Fruit fly (Drosophila melanogaster) whole organism, embryonic: ENCODE results near the gene CG13631.

ENCODE experiments used
- Antp ChIP-seq: fragments of 200-800 bp; sonication (Bioruptor generic); optimal IDR thresholded peaks from 3 replicates; lab custom pipeline; 2016; ENCODE audit warnings: missing biosample characterization, missing genetic modification characterization
- Atf6 ChIP-seq: fragments of 200-800 bp; sonication (Bioruptor generic); IDR thresholded peaks from 2 replicates; pipeline ENCODE4 v1.3.6; 2022; ENCODE audit warnings: missing biosample characterization, missing genetic modification characterization
- Awh ChIP-seq: fragments of 200-800 bp; sonication (Bioruptor generic); IDR thresholded peaks from 2 replicates; pipeline ENCODE4, ENCODE4 v1.3.6; 2022; ENCODE audit warnings: missing biosample characterization, missing genetic modification characterization
- Bgb ChIP-seq: fragments of 200-800 bp; sonication (Bioruptor generic); IDR thresholded peaks from 2 replicates; pipeline ENCODE4 v1.3.6; 2022; ENCODE audit warnings: missing biosample characterization, missing genetic modification characterization; ENCODE audit not compliant: partially characterized antibody
- Blimp-1 ChIP-seq: fragments of 200-800 bp; sonication (Bioruptor generic); optimal IDR thresholded peaks from 3 replicates; lab custom pipeline; 2018; ENCODE audit warnings: missing biosample characterization, missing genetic modification characterization, mild to moderate bottlenecking, moderate library complexity, missing genetic modification reagents
- CG10209 ChIP-seq: fragments of 200-800 bp; sonication (Bioruptor generic); optimal IDR thresholded peaks from 3 replicates; lab custom pipeline; 2017; ENCODE audit warnings: missing biosample characterization, mild to moderate bottlenecking, missing genetic modification characterization, missing genetic modification reagents
- CG1024 ChIP-seq: fragments of 200-800 bp; sonication (Bioruptor generic); IDR thresholded peaks from 2 replicates; pipeline ENCODE4 v1.3.6; 2022; ENCODE audit warnings: missing biosample characterization, missing genetic modification characterization
- CG10274 ChIP-seq: fragments of 200-800 bp; sonication (Bioruptor generic); optimal IDR thresholded peaks from 3 replicates; lab custom pipeline; 2017; ENCODE audit warnings: missing biosample characterization, mild to moderate bottlenecking, missing genetic modification characterization
- CG10462 ChIP-seq: fragments of 200-800 bp; sonication (Bioruptor generic); optimal IDR thresholded peaks from 2 replicates; lab custom pipeline; 2016; ENCODE audit warnings: missing biosample characterization, missing genetic modification characterization
- CG10979 ChIP-seq: fragments of 200-800 bp; sonication (Bioruptor generic); optimal IDR thresholded peaks from 2 replicates; lab custom pipeline; 2018; ENCODE audit warnings: missing biosample characterization, mild to moderate bottlenecking, missing genetic modification characterization, moderate library complexity
- CG11085 ChIP-seq: fragments of 200-800 bp; sonication (Bioruptor generic); IDR thresholded peaks from 2 replicates; pipeline ENCODE4 v1.3.6; 2022; ENCODE audit warnings: missing biosample characterization, missing genetic modification characterization
- CG1233 ChIP-seq: fragments of 200-800 bp; sonication (Bioruptor generic); optimal IDR thresholded peaks from 4 replicates; lab custom pipeline; 2018; ENCODE audit warnings: missing biosample characterization, mild to moderate bottlenecking, missing genetic modification characterization
- CG13775 ChIP-seq: fragments of 200-800 bp; sonication (Bioruptor generic); optimal IDR thresholded peaks from 3 replicates; lab custom pipeline; 2017; ENCODE audit warnings: missing biosample characterization, mild to moderate bottlenecking, missing genetic modification characterization
- CG1603 ChIP-seq: fragments of 200-800 bp; sonication (Bioruptor generic); optimal IDR thresholded peaks from 2 replicates; lab custom pipeline; 2019; ENCODE audit warnings: missing biosample characterization, mild to moderate bottlenecking, missing genetic modification characterization, moderate library complexity
- CG16863 ChIP-seq: fragments of 200-800 bp; sonication (Bioruptor generic); optimal IDR thresholded peaks from 3 replicates; lab custom pipeline; 2016; ENCODE audit warnings: missing biosample characterization, missing genetic modification characterization
- CG3838 ChIP-seq: fragments of 200-800 bp; sonication (Bioruptor generic); optimal IDR thresholded peaks from 3 replicates; lab custom pipeline; 2016; ENCODE audit warnings: missing biosample characterization, missing genetic modification characterization
- CG6254 ChIP-seq: fragments of 200-800 bp; sonication (Bioruptor generic); optimal IDR thresholded peaks from 3 replicates; lab custom pipeline; 2017; ENCODE audit warnings: mild to moderate bottlenecking, missing biosample characterization, missing genetic modification reagents, missing genetic modification characterization
- CG7839 ChIP-seq: fragments of 200-800 bp; sonication (Bioruptor generic); optimal IDR thresholded peaks from 3 replicates; lab custom pipeline; 2018; ENCODE audit warnings: missing biosample characterization, mild to moderate bottlenecking, missing genetic modification characterization, moderate library complexity
- CG8388 ChIP-seq: fragments of 200-800 bp; sonication (Bioruptor generic); optimal IDR thresholded peaks from 2 replicates; lab custom pipeline; 2019; ENCODE audit warnings: missing biosample characterization, mild to moderate bottlenecking, missing genetic modification characterization, moderate library complexity
- Ets97D ChIP-seq: fragments of 200-800 bp; sonication (Bioruptor generic); optimal IDR thresholded peaks from 3 replicates; lab custom pipeline; 2016; ENCODE audit warnings: missing biosample characterization, missing genetic modification characterization
- H15 ChIP-seq: fragments of 200-800 bp; sonication (Bioruptor generic); IDR thresholded peaks from 3 replicates; pipeline ENCODE4 v1.3.6; 2022; ENCODE audit warnings: missing biosample characterization, missing genetic modification characterization
- MBD-R2 ChIP-seq: fragments of 200-800 bp; sonication (Bioruptor generic); IDR thresholded peaks from 2 replicates; pipeline ENCODE4 v1.3.6; 2022; ENCODE audit warnings: missing biosample characterization, missing genetic modification characterization
- Max ChIP-seq: fragments of 200-800 bp; sonication (Bioruptor generic); optimal IDR thresholded peaks from 2 replicates; lab custom pipeline; 2016; ENCODE audit warnings: missing biosample characterization, mild to moderate bottlenecking, missing genetic modification characterization
- Oaz ChIP-seq: fragments of 200-800 bp; sonication (Bioruptor generic); IDR thresholded peaks from 2 replicates; pipeline ENCODE4 v1.3.6; 2022; ENCODE audit warnings: missing biosample characterization, missing genetic modification characterization
- Side ChIP-seq: fragments of 200-800 bp; sonication (Bioruptor generic); optimal IDR thresholded peaks from 2 replicates; lab custom pipeline; 2016; ENCODE audit warnings: missing biosample characterization, missing genetic modification characterization
- ac ChIP-seq: fragments of 200-800 bp; sonication (Bioruptor generic); optimal IDR thresholded peaks from 3 replicates; lab custom pipeline; 2017; ENCODE audit warnings: missing biosample characterization, mild to moderate bottlenecking, missing genetic modification characterization
- ara ChIP-seq: fragments of 200-800 bp; sonication (Bioruptor generic); IDR thresholded peaks from 2 replicates; pipeline ENCODE4 v1.3.6; 2022; ENCODE audit warnings: missing biosample characterization, missing genetic modification characterization
- ash1 ChIP-seq: fragments of 200-800 bp; sonication (Bioruptor generic); optimal IDR thresholded peaks from 2 replicates; lab custom pipeline; 2018; ENCODE audit warnings: missing biosample characterization, mild to moderate bottlenecking, missing genetic modification characterization
- bigmax ChIP-seq: fragments of 200-800 bp; sonication (Bioruptor generic); optimal IDR thresholded peaks from 2 replicates; lab custom pipeline; 2018; ENCODE audit warnings: missing biosample characterization, mild to moderate bottlenecking, missing genetic modification characterization
- cato ChIP-seq: fragments of 200-800 bp; sonication (Bioruptor generic); optimal IDR thresholded peaks from 2 replicates; lab custom pipeline; 2016; ENCODE audit warnings: missing biosample characterization, missing genetic modification characterization, borderline replicate concordance
- caup ChIP-seq: fragments of 200-800 bp; sonication (Bioruptor generic); optimal IDR thresholded peaks from 3 replicates; lab custom pipeline; 2017; ENCODE audit warnings: missing biosample characterization, mild to moderate bottlenecking, missing genetic modification characterization, moderate library complexity; ENCODE audit not compliant: severe bottlenecking
- chn ChIP-seq: fragments of 200-800 bp; sonication (Bioruptor generic); optimal IDR thresholded peaks from 2 replicates; lab custom pipeline; 2016; ENCODE audit warnings: missing biosample characterization, missing genetic modification characterization
- cwo ChIP-seq: fragments of 200-800 bp; sonication (Bioruptor generic); optimal IDR thresholded peaks from 3 replicates; lab custom pipeline; 2017; ENCODE audit warnings: missing biosample characterization, missing genetic modification characterization, mild to moderate bottlenecking, moderate library complexity, missing genetic modification reagents
- dmrt99B ChIP-seq: fragments of 200-800 bp; sonication (Bioruptor generic); optimal IDR thresholded peaks from 2 replicates; lab custom pipeline; 2018; ENCODE audit warnings: missing biosample characterization, mild to moderate bottlenecking, missing genetic modification characterization, moderate library complexity
- esg ChIP-seq: fragments of 200-800 bp; sonication (Bioruptor generic); conservative IDR thresholded peaks from 2 replicates; pipeline ENCODE4 v1.3.6; 2022; ENCODE audit warnings: missing biosample characterization, missing genetic modification characterization
- ewg ChIP-seq: fragments of 200-800 bp; sonication (Bioruptor generic); optimal IDR thresholded peaks from 3 replicates; lab custom pipeline; 2017; ENCODE audit warnings: mild to moderate bottlenecking, missing biosample characterization, missing genetic modification reagents, missing genetic modification characterization
- fd64A ChIP-seq: fragments of 200-800 bp; sonication (Bioruptor generic); optimal IDR thresholded peaks from 3 replicates; lab custom pipeline; 2018; ENCODE audit warnings: missing biosample characterization, mild to moderate bottlenecking, missing genetic modification characterization
- gcm2 ChIP-seq: fragments of 200-800 bp; sonication (Bioruptor generic); optimal IDR thresholded peaks from 2 replicates; lab custom pipeline; 2016; ENCODE audit warnings: missing biosample characterization, missing genetic modification characterization
- gem ChIP-seq: fragments of 200-800 bp; sonication (Bioruptor generic); optimal IDR thresholded peaks from 2 replicates; lab custom pipeline; 2019; ENCODE audit warnings: missing biosample characterization, mild to moderate bottlenecking, missing genetic modification characterization, moderate library complexity
- inv ChIP-seq: fragments of 200-800 bp; sonication (Bioruptor generic); IDR thresholded peaks from 2 replicates; pipeline ENCODE4 v1.3.6; 2022; ENCODE audit warnings: missing biosample characterization, missing genetic modification characterization; ENCODE audit not compliant: partially characterized antibody
- pzg ChIP-seq: fragments of 200-800 bp; sonication (Bioruptor generic); optimal IDR thresholded peaks from 3 replicates; lab custom pipeline; 2018; ENCODE audit warnings: missing biosample characterization, mild to moderate bottlenecking, missing genetic modification characterization, moderate library complexity
- rib ChIP-seq: fragments of 200-800 bp; sonication (Bioruptor generic); IDR thresholded peaks from 2 replicates; pipeline ENCODE4 v1.3.6; 2022; ENCODE audit warnings: missing biosample characterization, missing genetic modification characterization
- salm ChIP-seq: fragments of 200-800 bp; sonication (Bioruptor generic); optimal IDR thresholded peaks from 2 replicates; lab custom pipeline; 2018; ENCODE audit warnings: missing biosample characterization, mild to moderate bottlenecking, missing genetic modification characterization
- scrt ChIP-seq: fragments of 200-800 bp; sonication (Bioruptor generic); optimal IDR thresholded peaks from 2 replicates; lab custom pipeline; 2018; ENCODE audit warnings: missing biosample characterization, mild to moderate bottlenecking, missing genetic modification characterization, moderate library complexity
- slbo ChIP-seq: fragments of 200-800 bp; sonication (Bioruptor generic); IDR thresholded peaks from 2 replicates; pipeline ENCODE4 v1.3.6; 2022; ENCODE audit warnings: missing biosample characterization, missing genetic modification characterization
- sqz ChIP-seq: fragments of 200-800 bp; sonication (Bioruptor generic); optimal IDR thresholded peaks from 3 replicates; lab custom pipeline; 2018; ENCODE audit warnings: missing biosample characterization, mild to moderate bottlenecking, missing genetic modification characterization
- vnd ChIP-seq: fragments of 200-800 bp; sonication (Bioruptor generic); IDR thresholded peaks from 3 replicates; pipeline ENCODE4 v1.3.6; 2022; ENCODE audit warnings: missing biosample characterization, missing genetic modification characterization; ENCODE audit not compliant: partially characterized antibody
- vvl ChIP-seq: fragments of 200-800 bp; sonication (Bioruptor generic); IDR thresholded peaks from 2 replicates; pipeline ENCODE4 v1.3.6; 2022; ENCODE audit warnings: missing biosample characterization, missing genetic modification characterization

CG13631 gene

dm6 chr3R:24810844-24811625 is 41.9 kb downstream of the CG13631 start (continued):
- peak; percentile 65 for TF ChIP-seq cato (GFP tag; lab: Kevin White, UChicago)
- peak; percentile 42 for TF ChIP-seq CG3838
- TF ChIP-seq inv (GFP tag; lab: Robert Waterston, UW) = no peak
- TF ChIP-seq CG8388 (GFP tag; lab: Kevin White, UChicago) = peak; percentile 76
- TF ChIP-seq CG10979 (tag; lab: Kevin White, UChicago) = peak; percentile 70
- TF ChIP-seq ac (GFP tag; lab: Kevin White, UChicago) = peak; percentile 30
- TF ChIP-seq CG11085 (GFP tag; lab: Robert Waterston, UW) = peak; percentile 63; the same call in 1 of the 2 replicates
- TF ChIP-seq gem (tag; lab: Kevin White, UChicago) = peak; percentile 91
- TF ChIP-seq gcm2 = peak; percentile 78
- peak; percentile 76 for TF ChIP-seq Ets97D (GFP tag; lab: Kevin White, UChicago)
- no peak for TF ChIP-seq CG6254 (GFP tag; lab: Kevin White, UChicago)
- peak; percentile 83 for TF ChIP-seq CG1233 (GFP tag; lab: Kevin White, UChicago)
- TF ChIP-seq ewg (GFP tag; lab: Kevin White, UChicago) = peak; percentile 73
- peak; percentile 90 for TF ChIP-seq caup (GFP tag; lab: Kevin White, UChicago)
- TF ChIP-seq vvl (GFP tag; lab: Robert Waterston, UW) = peak; percentile 95
- no peak for TF ChIP-seq vnd (GFP tag; lab: Robert Waterston, UW)
- peak; percentile 69 for TF ChIP-seq CG10462 (GFP tag; lab: Kevin White, UChicago)
- peak; percentile 17 for TF ChIP-seq pzg
- peak; percentile 83 for TF ChIP-seq CG10274 (GFP tag; lab: Kevin White, UChicago)
- peak; percentile 83 for TF ChIP-seq rib (GFP tag; lab: Robert Waterston, UW)
- TF ChIP-seq sqz (GFP tag; lab: Kevin White, UChicago) = peak; percentile 43
- peak; percentile 75 for TF ChIP-seq CG13775 (GFP tag; lab: Kevin White, UChicago)
- peak; percentile 68; the same call in 1 of the 2 replicates for TF ChIP-seq MBD-R2 (GFP tag; lab: Robert Waterston, UW)
- TF ChIP-seq salm (tag; lab: Kevin White, UChicago) = peak; percentile 85
- TF ChIP-seq Oaz = peak; percentile 83
- peak; percentile 75 for TF ChIP-seq chn (GFP tag; lab: Kevin White, UChicago)
- peak; percentile 85 for TF ChIP-seq CG16863
- peak; percentile 83 for TF ChIP-seq scrt (GFP tag; lab: Kevin White, UChicago)
- peak; percentile 86 for TF ChIP-seq H15 (GFP tag; lab: Robert Waterston, UW)
- peak; percentile 86 for TF ChIP-seq CG10209 (GFP tag; lab: Kevin White, UChicago)
- peak; percentile 92 for TF ChIP-seq CG7839 (tag; lab: Kevin White, UChicago)
- TF ChIP-seq Side = peak; percentile 78
- TF ChIP-seq Max (GFP tag; lab: Kevin White, UChicago) = peak; percentile 73
- TF ChIP-seq slbo (GFP tag; lab: Robert Waterston, UW) = peak; percentile 94
- TF ChIP-seq Bgb = no peak
- TF ChIP-seq Atf6 (GFP tag; lab: Robert Waterston, UW) = peak; percentile 94
- peak; percentile 86 for TF ChIP-seq Awh (GFP tag; lab: Robert Waterston, UW)
- TF ChIP-seq dmrt99B (tag; lab: Kevin White, UChicago) = no peak
- peak; percentile 81 for TF ChIP-seq Blimp-1 (GFP tag; lab: Kevin White, UChicago)
- TF ChIP-seq ara (GFP tag; lab: Robert Waterston, UW) = peak; percentile 78
- TF ChIP-seq cwo (GFP tag; lab: Kevin White, UChicago) = peak; percentile 85
- peak; percentile 79 for TF ChIP-seq Antp (GFP tag; lab: Kevin White, UChicago)
- peak; percentile 91 for TF ChIP-seq CG1603
- TF ChIP-seq bigmax (GFP tag; lab: Kevin White, UChicago) = peak; percentile 17
- TF ChIP-seq ash1 (GFP tag; lab: Kevin White, UChicago) = peak; percentile 82
- TF ChIP-seq esg (GFP tag; lab: Robert Waterston, UW) = peak; percentile 88
- peak; percentile 72 for TF ChIP-seq CG1024 (GFP tag; lab: Robert Waterston, UW)
- TF ChIP-seq fd64A (GFP tag; lab: Kevin White, UChicago) = peak; percentile 69
